Worm (Caenorhabditis elegans): ENCODE data around the gene E04F6.4.

DNA sequence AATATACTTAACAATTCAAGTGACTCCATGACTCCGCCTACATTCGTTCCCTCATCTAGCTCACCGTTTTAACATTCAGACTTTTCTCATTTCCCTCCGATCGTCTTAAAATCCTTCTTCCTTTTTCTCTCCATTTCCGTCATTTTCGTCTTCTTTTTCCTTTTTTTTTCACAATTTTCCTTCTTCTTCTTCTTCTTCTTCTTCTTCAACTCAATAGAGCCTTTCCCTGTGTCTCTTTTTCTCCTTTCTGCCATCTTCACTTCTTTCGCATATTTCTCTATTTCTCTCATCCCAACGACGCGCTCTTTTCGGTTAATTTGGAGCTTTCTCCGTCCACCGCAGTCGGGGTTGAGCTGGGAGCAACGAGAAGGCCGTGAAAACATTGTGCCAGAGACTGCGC, 6.6 kb upstream of the E04F6.4 start:
- TF ChIP-seq dao-5 (tag; optimal IDR thresholded peaks at IDR 0.05) (no peak), him-1 (tag; optimal IDR thresholded peaks at IDR 0.05) (no peak), W03F9.2 (tag; optimal IDR thresholded peaks at IDR 0.05) (no peak)

Data from whole organism, L4/young adult.